Worm (Caenorhabditis elegans) whole organism, L4 larva: ENCODE results near the gene F13A2.3.

Experiments
- D1046.2 ChIP-seq: fragments of 200-800 bp; sonication (Bioruptor generic); IDR thresholded peaks from 2 replicates; pipeline ENCODE4 v1.3.6; 2022; ENCODE audit warnings: missing genetic modification characterization, missing compliant biosample characterization
- F10B5.3 ChIP-seq: sonication (generic microtip); optimal IDR thresholded peaks from 2 replicates; lab custom pipeline; 2016; ENCODE audit warnings: mild to moderate bottlenecking, missing genetic modification characterization, missing compliant biosample characterization
- F37D6.2 ChIP-seq: sonication (generic microtip); optimal IDR thresholded peaks from 2 replicates; lab custom pipeline; 2016; ENCODE audit warnings: mild to moderate bottlenecking, missing genetic modification characterization, missing compliant biosample characterization
- ama-1 ChIP-seq: fragments of 150-350 bp; optimal IDR thresholded peaks from 2 replicates; lab custom pipeline; 2014; ENCODE audit warnings: inconsistent platforms, mixed read lengths
- ceh-32 ChIP-seq: sonication (generic microtip); optimal IDR thresholded peaks from 2 replicates; lab custom pipeline; 2016; ENCODE audit warnings: mild to moderate bottlenecking, missing genetic modification characterization, missing compliant biosample characterization; ENCODE audit not compliant: poor library complexity
- dpl-1 ChIP-seq: fragments of 150-350 bp; optimal IDR thresholded peaks from 2 replicates; lab custom pipeline; 2014; ENCODE audit warnings: missing biosample characterization, missing genetic modification reagents, missing genetic modification characterization
- fos-1 ChIP-seq: fragments of 150-350 bp; optimal IDR thresholded peaks from 2 replicates; lab custom pipeline; 2014; ENCODE audit warnings: missing biosample characterization, missing genetic modification characterization
- lin-39 ChIP-seq: fragments of 150-350 bp; optimal IDR thresholded peaks from 2 replicates; lab custom pipeline; 2014; ENCODE audit warnings: missing biosample characterization, missing genetic modification reagents, missing genetic modification characterization
- madf-9 ChIP-seq: fragments of 200-800 bp; sonication (Bioruptor generic); conservative IDR thresholded peaks from 2 replicates; pipeline ENCODE4 v1.3.6; 2022; ENCODE audit warnings: missing genetic modification reagents, missing genetic modification characterization, missing compliant biosample characterization
- mep-1 ChIP-seq: fragments of 150-350 bp; sonication (generic microtip); optimal IDR thresholded peaks from 3 replicates; lab custom pipeline; 2014; ENCODE audit warnings: missing biosample characterization, missing genetic modification characterization
- pha-4 ChIP-seq, 2 experiments: fragments of 150-350 bp in 1 of 2; fragments of 200-800 bp in 1 of 2; sonication (Bioruptor generic) in 1 of 2; IDR thresholded peaks in 1 of 2; optimal IDR thresholded peaks in 1 of 2; 2 replicates each; pipeline versions ENCODE4 v1.3.6 to Lab custom; 2014 to 2022; ENCODE audit warnings: missing genetic modification characterization in 2 of 2, missing genetic modification reagents in 2 of 2, missing biosample characterization in 1 of 2, missing compliant biosample characterization in 1 of 2
- saeg-2 ChIP-seq: fragments of 200-800 bp; sonication (Bioruptor generic); IDR thresholded peaks from 2 replicates; pipeline ENCODE4 v1.3.6; 2022; ENCODE audit warnings: missing genetic modification reagents, missing genetic modification characterization, missing compliant biosample characterization
- snpc-4 ChIP-seq: fragments of 150-350 bp; optimal IDR thresholded peaks from 2 replicates; lab custom pipeline; 2014; ENCODE audit warnings: missing biosample characterization, missing genetic modification characterization

DNA sequence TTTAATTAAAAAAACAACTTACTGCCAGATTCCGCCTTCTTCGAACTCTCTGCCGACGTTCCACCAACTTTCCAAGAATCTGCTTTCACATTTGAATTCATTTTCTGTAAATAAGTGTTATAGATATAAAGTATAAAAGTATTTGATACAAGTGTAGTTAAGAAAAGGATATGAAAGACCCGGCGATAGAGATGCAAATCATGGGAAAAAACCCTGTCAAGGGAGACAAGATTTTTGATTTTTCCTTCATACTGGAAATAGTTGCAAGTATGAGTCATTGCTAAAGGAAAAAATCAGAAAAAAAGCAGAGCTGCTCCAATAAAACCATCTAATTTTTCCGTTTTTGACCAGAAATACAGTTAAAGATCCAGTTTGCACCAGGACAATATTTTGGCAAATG is at the start of gene F13A2.3:
- TF ChIP-seq F10B5.3 (tag; lab: Kevin White, UChicago) (no peak), D1046.2 (no peak), ceh-32 (tag; lab: Kevin White, UChicago) (no peak), F37D6.2 (no peak), lin-39 (no peak), dpl-1 (GFP tag; lab: Kevin White, UChicago) (no peak), pha-4 (GFP tag; IDR thresholded peaks at IDR 0.05; lab: Robert Waterston, UW) (no peak), pha-4 (tag; optimal IDR thresholded peaks at IDR 0.05; lab: Kevin White, UChicago) (no peak), mep-1 (tag; lab: Kevin White, UChicago) (no peak), madf-9 (GFP tag; lab: Robert Waterston, UW) (no peak), fos-1 (tag; lab: Kevin White, UChicago) (no peak), ama-1 (lab: Kevin White, UChicago) (no peak), snpc-4 (tag; lab: Kevin White, UChicago) (no peak), saeg-2 (GFP tag; lab: Robert Waterston, UW) (no peak)
